Fruit fly (Drosophila melanogaster) whole organism, pupa: ENCODE results near the gene CG32170.

Source experiments
- CG10348 ChIP-seq: fragments of 200-800 bp; sonication (Bioruptor generic); IDR thresholded peaks from 2 replicates; pipeline ENCODE4 v1.3.6; 2022; ENCODE audit warnings: missing biosample characterization, missing genetic modification characterization
- CG12605 ChIP-seq: fragments of 200-800 bp; sonication (Bioruptor generic); IDR thresholded peaks from 2 replicates; pipeline ENCODE4 v1.3.6; 2022; ENCODE audit warnings: missing biosample characterization, missing genetic modification characterization
- CG13204 ChIP-seq: fragments of 200-800 bp; sonication (Bioruptor generic); optimal IDR thresholded peaks from 2 replicates; lab custom pipeline; 2018; ENCODE audit warnings: missing biosample characterization, mild to moderate bottlenecking, missing genetic modification characterization, moderate library complexity
- CG14655 ChIP-seq: fragments of 200-800 bp; sonication (Bioruptor generic); optimal IDR thresholded peaks from 3 replicates; lab custom pipeline; 2017; ENCODE audit warnings: mild to moderate bottlenecking, missing biosample characterization, missing genetic modification reagents, missing genetic modification characterization
- CG15710 ChIP-seq: fragments of 200-800 bp; sonication (Bioruptor generic); optimal IDR thresholded peaks from 2 replicates; lab custom pipeline; 2018; ENCODE audit warnings: missing biosample characterization, mild to moderate bottlenecking, missing genetic modification characterization, moderate library complexity
- CG17806 ChIP-seq: fragments of 200-800 bp; sonication (Bioruptor generic); optimal IDR thresholded peaks from 2 replicates; lab custom pipeline; 2018; ENCODE audit warnings: missing biosample characterization, mild to moderate bottlenecking, missing genetic modification characterization, moderate library complexity
- CG32121 ChIP-seq: fragments of 200-800 bp; sonication (Bioruptor generic); IDR thresholded peaks from 2 replicates; pipeline ENCODE4 v1.3.6; 2022; ENCODE audit warnings: missing biosample characterization, missing genetic modification characterization
- CG34367 ChIP-seq: fragments of 200-800 bp; sonication (Bioruptor generic); optimal IDR thresholded peaks from 2 replicates; lab custom pipeline; 2018; ENCODE audit warnings: missing biosample characterization, mild to moderate bottlenecking, missing genetic modification characterization
- CG4496 ChIP-seq: fragments of 200-800 bp; sonication (Bioruptor generic); IDR thresholded peaks from 3 replicates; pipeline ENCODE4 v1.3.6; 2022; ENCODE audit warnings: missing biosample characterization, missing genetic modification characterization
- CG8159 ChIP-seq: fragments of 200-800 bp; sonication (Bioruptor generic); optimal IDR thresholded peaks from 3 replicates; lab custom pipeline; 2018; ENCODE audit warnings: missing biosample characterization, mild to moderate bottlenecking, missing genetic modification characterization, moderate library complexity
- CG8301 ChIP-seq: fragments of 200-800 bp; sonication (Bioruptor generic); optimal IDR thresholded peaks from 2 replicates; lab custom pipeline; 2018; ENCODE audit warnings: missing biosample characterization, mild to moderate bottlenecking, missing genetic modification characterization
- CG9948 ChIP-seq: fragments of 200-800 bp; sonication (Bioruptor generic); optimal IDR thresholded peaks from 2 replicates; lab custom pipeline; 2018; ENCODE audit warnings: missing biosample characterization, mild to moderate bottlenecking, missing genetic modification characterization, moderate library complexity
- D1 ChIP-seq: fragments of 200-800 bp; sonication (Bioruptor generic); optimal IDR thresholded peaks from 2 replicates; lab custom pipeline; 2018; ENCODE audit warnings: missing biosample characterization, mild to moderate bottlenecking, missing genetic modification characterization, moderate library complexity
- EcR ChIP-seq: fragments of 200-800 bp; sonication (Bioruptor generic); optimal IDR thresholded peaks from 3 replicates; lab custom pipeline; 2019; ENCODE audit warnings: missing biosample characterization, missing genetic modification characterization, mild to moderate bottlenecking, moderate library complexity, missing genetic modification reagents
- Ets98B ChIP-seq: fragments of 200-800 bp; sonication (Bioruptor generic); IDR thresholded peaks from 2 replicates; pipeline ENCODE4 v1.3.6; 2022; ENCODE audit warnings: missing biosample characterization, missing genetic modification characterization
- Pif1A ChIP-seq: fragments of 200-800 bp; sonication (Bioruptor generic); optimal IDR thresholded peaks from 3 replicates; lab custom pipeline; 2016; ENCODE audit warnings: missing biosample characterization, missing genetic modification characterization
- Pif1B ChIP-seq: fragments of 200-800 bp; sonication (Bioruptor generic); optimal IDR thresholded peaks from 3 replicates; lab custom pipeline; 2016; ENCODE audit warnings: missing biosample characterization, missing genetic modification characterization
- Snoo ChIP-seq: fragments of 200-800 bp; sonication (Bioruptor generic); optimal IDR thresholded peaks from 3 replicates; lab custom pipeline; 2017; ENCODE audit warnings: missing biosample characterization, mild to moderate bottlenecking, missing genetic modification characterization, inconsistent platforms
- fd96Ca ChIP-seq: fragments of 200-800 bp; sonication (Bioruptor generic); IDR thresholded peaks from 3 replicates; pipeline ENCODE4 v1.3.6; 2022; ENCODE audit warnings: missing biosample characterization, missing genetic modification characterization
- gl ChIP-seq: fragments of 200-800 bp; sonication (Bioruptor generic); optimal IDR thresholded peaks from 2 replicates; lab custom pipeline; 2018; ENCODE audit warnings: missing biosample characterization, mild to moderate bottlenecking, missing genetic modification characterization
- rn ChIP-seq: fragments of 200-800 bp; sonication (Bioruptor generic); IDR thresholded peaks from 2 replicates; pipeline ENCODE4 v1.3.6; 2022; ENCODE audit warnings: missing biosample characterization, missing genetic modification characterization

The CG32170 gene

DNA sequence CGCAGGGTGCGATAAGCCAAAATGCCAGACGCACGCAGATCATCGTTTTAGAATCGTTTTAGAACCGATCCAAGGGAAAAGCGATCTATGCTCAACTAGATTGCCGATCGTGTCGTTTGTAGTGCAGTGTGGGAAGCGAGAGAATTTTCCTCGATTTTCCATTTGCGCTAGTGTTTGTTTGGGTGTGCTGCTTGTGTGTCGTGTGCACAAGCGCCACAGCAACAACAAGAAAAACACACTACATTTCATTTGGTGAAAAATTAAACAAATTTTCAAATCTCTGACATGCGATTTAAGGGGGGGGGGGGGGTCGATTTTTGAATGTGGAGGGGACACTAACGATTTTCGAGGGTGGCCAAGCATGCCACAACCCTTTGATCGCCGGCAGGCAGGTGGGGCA lies 33.4 kb downstream of the CG32170 start:
- no peak for TF ChIP-seq CG15710 (tag; lab: Kevin White, UChicago)
- no peak for TF ChIP-seq D1 (tag; lab: Kevin White, UChicago)
- TF ChIP-seq CG9948 (tag; lab: Kevin White, UChicago): no peak
- TF ChIP-seq gl (tag; lab: Kevin White, UChicago): no peak
- no peak for TF ChIP-seq Pif1A (GFP tag; lab: Kevin White, UChicago)
- TF ChIP-seq EcR (GFP tag; lab: Kevin White, UChicago): no peak
- no peak for TF ChIP-seq CG10348 (GFP tag; lab: Robert Waterston, UW)
- TF ChIP-seq Pif1B (GFP tag; lab: Kevin White, UChicago): no peak
- no peak for TF ChIP-seq CG12605
- TF ChIP-seq CG17806 (tag; lab: Kevin White, UChicago): no peak
- no peak for TF ChIP-seq fd96Ca (GFP tag; lab: Robert Waterston, UW)
- TF ChIP-seq CG8301: no peak
- TF ChIP-seq CG8159 (tag; lab: Kevin White, UChicago): no peak
- no peak for TF ChIP-seq rn (GFP tag; lab: Robert Waterston, UW)

DNA sequence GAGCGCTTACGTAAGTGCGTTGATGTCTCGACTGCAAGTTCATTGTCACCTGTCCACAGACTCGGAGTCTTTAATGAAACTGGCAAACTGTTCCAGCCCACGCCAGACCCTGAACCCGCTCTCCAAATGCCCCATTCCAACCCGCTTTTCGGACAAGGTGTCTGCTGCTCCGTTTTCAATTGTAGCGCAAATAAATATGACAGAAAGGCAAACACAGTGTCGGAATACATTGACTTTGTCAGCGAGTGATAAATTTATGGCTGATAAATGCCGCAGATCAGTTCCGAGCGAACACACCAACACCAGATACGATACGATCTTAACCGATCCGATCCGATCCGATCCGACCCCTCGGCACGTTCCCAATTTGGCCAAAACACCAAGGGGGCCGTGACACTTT lies 37.0 kb downstream of the CG32170 start:
- TF ChIP-seq CG14655 (GFP tag; lab: Kevin White, UChicago): no peak
- no peak for TF ChIP-seq Pif1A (GFP tag; lab: Kevin White, UChicago)
- TF ChIP-seq Pif1B (GFP tag; lab: Kevin White, UChicago): no peak
- no peak for TF ChIP-seq CG34367
- peak; percentile 80 for TF ChIP-seq EcR (GFP tag; lab: Kevin White, UChicago)
- TF ChIP-seq Ets98B: no peak
- no peak for TF ChIP-seq CG8159 (tag; lab: Kevin White, UChicago)

DNA sequence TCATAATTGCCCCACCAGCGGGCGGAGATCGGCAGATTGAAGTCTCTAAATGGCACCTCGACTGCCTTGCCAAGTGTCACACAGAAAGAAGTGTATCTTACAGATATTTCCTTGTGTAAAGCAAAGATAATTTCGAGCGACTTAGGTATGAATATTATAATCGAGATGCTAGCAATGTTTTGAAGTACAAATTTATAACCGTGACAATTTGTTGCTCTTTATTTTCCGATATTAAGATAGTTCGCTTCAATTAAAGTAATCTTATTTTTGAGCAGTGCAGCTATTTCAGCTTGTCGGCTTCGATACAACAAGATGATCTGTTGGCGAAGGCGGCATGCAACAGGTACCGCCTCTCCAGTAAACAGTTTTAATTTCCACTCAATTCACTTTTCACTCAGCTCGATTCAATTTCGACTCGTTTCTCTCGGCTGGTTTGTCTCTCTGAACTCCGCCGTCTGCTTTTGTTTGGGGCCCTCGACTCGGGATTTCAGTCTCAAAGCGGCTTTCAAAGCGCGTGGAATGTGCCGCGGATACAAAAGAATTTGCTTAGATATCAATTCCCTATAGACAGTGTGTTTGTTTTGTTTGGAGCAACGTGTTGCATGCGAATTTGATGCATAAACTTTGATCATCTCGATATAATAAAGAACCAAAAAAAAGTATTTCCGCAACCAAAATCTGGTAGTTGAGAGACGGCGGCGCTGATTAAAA lies 38.8 kb downstream of the CG32170 start:
- TF ChIP-seq CG8301 (peak; percentile 88), Pif1A (GFP tag; lab: Kevin White, UChicago) (peak; percentile 63), CG34367 (peak; percentile 75), D1 (tag; lab: Kevin White, UChicago) (peak; percentile 70), fd96Ca (GFP tag; lab: Robert Waterston, UW) (peak; percentile 88), EcR (GFP tag; lab: Kevin White, UChicago) (peak; percentile 47), Pif1B (GFP tag; lab: Kevin White, UChicago) (peak; percentile 68), CG15710 (tag; lab: Kevin White, UChicago) (peak; percentile 71), rn (GFP tag; lab: Robert Waterston, UW) (peak; percentile 35; the same call in 1 of the 2 replicates), CG4496 (GFP tag; lab: Robert Waterston, UW) (peak; percentile 91), Snoo (peak; percentile 42), CG13204 (GFP tag; lab: Kevin White, UChicago) (peak; percentile 37), CG14655 (GFP tag; lab: Kevin White, UChicago) (peak; percentile 89), CG32121 (GFP tag; lab: Robert Waterston, UW) (peak; percentile 89), CG8159 (tag; lab: Kevin White, UChicago) (peak; percentile 84), CG17806 (tag; lab: Kevin White, UChicago) (peak; percentile 82), CG12605 (peak; percentile 89), Ets98B (peak; percentile 87), CG10348 (GFP tag; lab: Robert Waterston, UW) (no peak), CG9948 (tag; lab: Kevin White, UChicago) (peak; percentile 85), gl (tag; lab: Kevin White, UChicago) (peak; percentile 59)
- TF ChIP-seq, all 21 proteins: peak for 20

DNA sequence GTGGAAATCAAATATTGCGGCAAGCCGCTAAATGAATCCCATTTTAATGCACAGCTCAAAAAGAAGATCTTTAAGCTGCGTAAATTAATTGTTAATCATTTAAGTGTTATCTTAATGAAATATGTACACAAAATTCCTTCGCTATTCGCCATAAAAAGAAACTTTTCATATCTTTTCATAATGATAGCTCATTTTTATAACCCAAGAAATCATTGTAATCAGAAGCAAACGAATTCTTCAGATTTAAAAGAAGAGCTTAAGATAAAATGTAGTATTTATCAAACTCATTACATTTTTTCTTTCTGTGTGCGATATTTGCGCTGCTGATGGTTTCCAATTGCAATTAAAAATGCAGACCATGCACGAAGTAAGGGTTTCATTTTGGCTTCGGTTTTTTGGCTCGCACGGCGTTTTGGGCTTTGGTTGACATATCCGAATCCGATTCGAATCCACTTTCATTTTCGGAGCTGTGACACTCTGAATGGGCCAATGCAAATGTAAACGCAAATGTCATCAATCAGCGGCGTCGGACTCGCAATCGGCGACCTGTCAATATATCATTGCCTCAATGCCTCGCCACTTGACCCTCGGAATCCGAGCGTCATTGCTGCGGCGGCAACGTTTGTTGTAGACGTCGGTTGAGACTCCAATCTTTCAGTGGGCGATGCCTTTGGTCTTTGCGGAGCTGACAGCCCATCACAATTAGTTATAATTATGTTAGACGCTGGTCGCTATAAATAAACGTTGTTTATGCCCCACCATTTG lies 40.5 kb downstream of the CG32170 start:
- no peak for TF ChIP-seq Pif1B (GFP tag; lab: Kevin White, UChicago)
- 0 out of 2 replicates have a peak, but pooled peaks have one; percentile 10 for TF ChIP-seq CG32121 (GFP tag; lab: Robert Waterston, UW)
- TF ChIP-seq CG8159 (tag; lab: Kevin White, UChicago): no peak
- no peak for TF ChIP-seq D1 (tag; lab: Kevin White, UChicago)

DNA sequence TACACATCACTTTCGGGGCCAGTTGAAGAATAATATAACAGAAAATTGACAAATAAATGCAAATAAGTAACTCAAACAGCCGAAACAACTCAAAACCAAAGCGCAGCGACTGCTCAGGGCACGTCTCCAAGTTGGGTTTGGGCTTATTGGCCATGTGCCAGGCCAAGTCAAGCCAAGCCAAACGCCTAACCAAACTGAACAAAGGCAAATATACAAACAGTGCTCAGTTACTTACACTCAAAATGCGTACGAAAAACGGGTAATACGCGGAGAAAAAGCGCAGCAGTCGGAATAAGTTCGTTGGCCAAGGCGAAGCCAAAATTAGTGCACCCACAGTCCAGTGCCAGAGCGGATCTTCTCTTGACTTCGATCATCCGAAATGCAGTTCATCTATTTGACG lies 45.8 kb downstream of the CG32170 start, which contains the start of gene CG13028:
CG13028 (plus strand) TSS at position 301 of the 400 bp plus-strand sequence.
- TF ChIP-seq CG32121 (GFP tag; lab: Robert Waterston, UW) (no peak), Pif1B (GFP tag; lab: Kevin White, UChicago) (no peak), EcR (GFP tag; lab: Kevin White, UChicago) (no peak), CG4496 (GFP tag; lab: Robert Waterston, UW) (no peak), CG17806 (tag; lab: Kevin White, UChicago) (no peak), Pif1A (GFP tag; lab: Kevin White, UChicago) (no peak), gl (tag; lab: Kevin White, UChicago) (no peak), rn (GFP tag; lab: Robert Waterston, UW) (no peak), CG8159 (tag; lab: Kevin White, UChicago) (no peak), fd96Ca (GFP tag; lab: Robert Waterston, UW) (no peak), CG15710 (tag; lab: Kevin White, UChicago) (no peak), CG9948 (tag; lab: Kevin White, UChicago) (no peak), CG8301 (no peak), Snoo (no peak), CG14655 (GFP tag; lab: Kevin White, UChicago) (no peak), CG34367 (no peak), CG13204 (GFP tag; lab: Kevin White, UChicago) (no peak), CG10348 (GFP tag; lab: Robert Waterston, UW) (no peak), CG12605 (no peak), D1 (tag; lab: Kevin White, UChicago) (no peak)
